Fruit fly (Drosophila melanogaster): Measurements from ENCODE around the gene GAPcenA.
A peak's percentile ranks its signal among the peaks of the same experiment; 100 is the strongest.

Gene GAPcenA

dm6 chr3L:8383968-8384367 lies 37.6 kb downstream of the GAPcenA start:
- no peak for TF ChIP-seq Sox15 (GFP tag; optimal IDR thresholded peaks at IDR 0.05)
- TF ChIP-seq Hr39 (GFP tag; optimal IDR thresholded peaks at IDR 0.05): no peak
- TF ChIP-seq CG6854 (GFP tag; optimal IDR thresholded peaks at IDR 0.05): no peak
- TF ChIP-seq CG6163 (GFP tag; IDR thresholded peaks at IDR 0.05): no peak
- no peak for TF ChIP-seq Blimp-1 (GFP tag; optimal IDR thresholded peaks at IDR 0.05)
- peak; percentile 84 for TF ChIP-seq CG32006 (GFP tag; optimal IDR thresholded peaks at IDR 0.05)
- peak; percentile 27 for TF ChIP-seq OdsH (GFP tag; optimal IDR thresholded peaks at IDR 0.05)
- no peak for TF ChIP-seq Sox14 (GFP tag; optimal IDR thresholded peaks at IDR 0.05)
- peak; percentile 73 for TF ChIP-seq CG15336 (GFP tag; IDR thresholded peaks at IDR 0.05)
- TF ChIP-seq Eip93F (GFP tag; optimal IDR thresholded peaks at IDR 0.05): no peak
- TF ChIP-seq CG6792 (GFP tag; optimal IDR thresholded peaks at IDR 0.05): no peak
- peak; percentile 69 for TF ChIP-seq Hr4 (GFP tag; optimal IDR thresholded peaks at IDR 0.05)
- TF ChIP-seq eg (GFP tag; IDR thresholded peaks at IDR 0.05): peak; percentile 50; the same call in 2 of the 3 replicates
- TF ChIP-seq cyc (GFP tag; optimal IDR thresholded peaks at IDR 0.05): no peak
- peak; percentile 60 for TF ChIP-seq CG8119 (GFP tag; IDR thresholded peaks at IDR 0.05)
- TF ChIP-seq CG16779 (tag; optimal IDR thresholded peaks at IDR 0.05): no peak
- peak; percentile 59 for TF ChIP-seq CG4318 (GFP tag; optimal IDR thresholded peaks at IDR 0.05)
- no peak for TF ChIP-seq CG10669 (GFP tag; optimal IDR thresholded peaks at IDR 0.05)
- no peak for TF ChIP-seq svp (GFP tag)
- peak; percentile 23 for TF ChIP-seq pdm3 (GFP tag; optimal IDR thresholded peaks at IDR 0.05)
- TF ChIP-seq Eip78C (GFP tag): peak; percentile 59
- no peak for TF ChIP-seq esn (GFP tag; optimal IDR thresholded peaks at IDR 0.05)
- no peak for TF ChIP-seq Met (GFP tag; optimal IDR thresholded peaks at IDR 0.05)
- TF ChIP-seq net (GFP tag; optimal IDR thresholded peaks at IDR 0.05): peak; percentile 24
- TF ChIP-seq CG11902 (GFP tag; optimal IDR thresholded peaks at IDR 0.05): no peak
- no peak for TF ChIP-seq Gug (GFP tag; IDR thresholded peaks at IDR 0.05)
- no peak for TF ChIP-seq acj6 (GFP tag; optimal IDR thresholded peaks at IDR 0.05)
- TF ChIP-seq CG8319 (GFP tag; optimal IDR thresholded peaks at IDR 0.05): no peak
- no peak for TF ChIP-seq Hr38 (GFP tag; optimal IDR thresholded peaks at IDR 0.05)
- no peak for TF ChIP-seq lz (GFP tag; optimal IDR thresholded peaks at IDR 0.05)
- TF ChIP-seq CG7368 (GFP tag; optimal IDR thresholded peaks at IDR 0.05): no peak
- no peak for TF ChIP-seq fd59A (GFP tag; optimal IDR thresholded peaks at IDR 0.05)
- TF ChIP-seq CG11294 (GFP tag; IDR thresholded peaks at IDR 0.05): no peak
- peak in 1 of 2 experiments; percentile 59 for TF ChIP-seq salr (GFP tag; optimal IDR thresholded peaks at IDR 0.05)
- no peak for TF ChIP-seq CG10631 (GFP tag; optimal IDR thresholded peaks at IDR 0.05)
- TF ChIP-seq fd85E (GFP tag; optimal IDR thresholded peaks at IDR 0.05): no peak
- no peak for TF ChIP-seq CG8632 (GFP tag; optimal IDR thresholded peaks at IDR 0.05)
- no peak for TF ChIP-seq dsx (GFP tag; optimal IDR thresholded peaks at IDR 0.05; ENCODE audit: poor library complexity, severe bottlenecking)
- TF ChIP-seq ss (GFP tag; optimal IDR thresholded peaks at IDR 0.05): peak in 1 of 2 experiments; percentile 38
- no peak for TF ChIP-seq CG1621 (tag; optimal IDR thresholded peaks at IDR 0.05)
- peak; percentile 51 for TF ChIP-seq dac (GFP tag; optimal IDR thresholded peaks at IDR 0.05)
- TF ChIP-seq Ets96B (tag; optimal IDR thresholded peaks at IDR 0.05): no peak
- no peak for TF ChIP-seq CG11762 (GFP tag; optimal IDR thresholded peaks at IDR 0.05; ENCODE audit: insufficient read depth)
- TF ChIP-seq achi (GFP tag; optimal IDR thresholded peaks at IDR 0.05): peak; percentile 27
- TF ChIP-seq CG34406 (GFP tag; optimal IDR thresholded peaks at IDR 0.05): no peak
- TF ChIP-seq Ets21C (GFP tag; optimal IDR thresholded peaks at IDR 0.05): no peak
- TF ChIP-seq topi (GFP tag; optimal IDR thresholded peaks at IDR 0.05): no peak
- TF ChIP-seq Lpt (GFP tag; optimal IDR thresholded peaks at IDR 0.05): no peak
- no peak for TF ChIP-seq Sox102F (GFP tag; optimal IDR thresholded peaks at IDR 0.05)
- no peak for TF ChIP-seq Smox (GFP tag; optimal IDR thresholded peaks at IDR 0.05)
- TF ChIP-seq Eip75B (GFP tag; optimal IDR thresholded peaks at IDR 0.05): no peak
- no peak for TF ChIP-seq CG6808 (GFP tag; optimal IDR thresholded peaks at IDR 0.05)
- no peak for TF ChIP-seq CG3032 (tag; optimal IDR thresholded peaks at IDR 0.05)
